Worm (Caenorhabditis elegans): Measurements from ENCODE around the gene fbxb-14.
"Not testable (repeated sequence)": the region's sequence is repeated elsewhere in the genome, so short reads cannot be mapped to it uniquely, and the experiment has no call there.

fbxb-14 gene

DNA sequence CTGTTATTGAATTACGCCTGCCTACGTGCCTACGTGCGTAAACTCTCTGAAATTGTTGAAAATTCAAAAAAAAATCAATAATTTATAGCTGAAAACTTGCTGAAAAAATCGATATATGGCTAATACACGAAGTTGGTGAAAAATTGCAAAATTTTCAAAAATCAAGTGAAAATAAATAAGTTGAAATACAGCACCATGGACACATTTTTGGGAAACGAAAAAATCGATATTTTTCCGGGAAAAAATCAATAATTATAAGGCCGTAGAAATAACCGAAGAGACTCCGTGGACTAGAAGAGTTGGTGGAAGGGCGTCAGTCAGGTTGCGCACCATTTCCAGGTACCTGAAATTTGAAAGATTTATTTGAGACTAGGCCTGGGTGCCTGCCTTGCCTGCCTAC, 32.2 kb upstream of the fbxb-14 start:
- TF ChIP-seq sma-3 (GFP tag; optimal IDR thresholded peaks at IDR 0.05), result no peak
- TF ChIP-seq ceh-16 (tag; optimal IDR thresholded peaks at IDR 0.05), result no peak
- no peak for TF ChIP-seq sem-4 (tag; optimal IDR thresholded peaks at IDR 0.05)
- TF ChIP-seq mdl-1 (tag; optimal IDR thresholded peaks at IDR 0.05), result no peak
- no peak for TF ChIP-seq sma-9 (GFP tag; optimal IDR thresholded peaks at IDR 0.05)
- TF ChIP-seq sma-9 (tag; optimal IDR thresholded peaks at IDR 0.05), result no peak
- no peak for TF ChIP-seq Y55F3AM.14 (GFP tag; optimal IDR thresholded peaks at IDR 0.05)
- TF ChIP-seq nhr-21 (tag; optimal IDR thresholded peaks at IDR 0.05), result no peak
- no peak for TF ChIP-seq ceh-82 (tag; optimal IDR thresholded peaks at IDR 0.05)
- no peak for TF ChIP-seq ztf-11 (tag; optimal IDR thresholded peaks at IDR 0.05)
- TF ChIP-seq lin-13 (GFP tag; optimal IDR thresholded peaks at IDR 0.05), result no peak
- TF ChIP-seq lin-11 (tag; optimal IDR thresholded peaks at IDR 0.05), result no peak
- TF ChIP-seq nhr-11 (tag; optimal IDR thresholded peaks at IDR 0.05), result no peak
- TF ChIP-seq nhr-6 (tag; optimal IDR thresholded peaks at IDR 0.05), result no peak
- no peak for TF ChIP-seq mbf-1 (tag; optimal IDR thresholded peaks at IDR 0.05)
- TF ChIP-seq unc-55 (GFP tag; optimal IDR thresholded peaks at IDR 0.05), result no peak

DNA sequence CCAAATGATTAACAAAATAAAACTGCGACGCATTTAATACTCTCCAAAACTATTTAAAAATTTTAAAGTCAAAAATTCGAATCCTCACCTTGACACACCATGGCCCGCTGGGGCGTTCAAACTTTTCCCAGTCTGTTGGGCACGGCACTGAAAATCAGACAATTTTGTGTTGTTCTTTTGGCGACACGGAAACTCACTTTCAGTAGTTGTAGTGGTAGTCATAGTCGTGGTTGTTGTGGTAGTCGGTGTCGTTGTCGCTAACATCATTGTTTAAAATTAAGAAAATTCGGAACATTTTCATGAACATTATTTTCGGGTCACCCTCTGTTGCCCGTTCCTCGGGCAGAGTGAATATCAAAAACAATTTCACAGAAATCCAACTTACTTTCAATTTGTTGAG, 29.8 kb upstream of the fbxb-14 start, which contains the start of gene clec-118:
clec-118 (minus strand) TSS at position 101 of the 400 bp plus-strand sequence.
- not testable (repeated sequence) for TF ChIP-seq nhr-129, nhr-21, nhr-23 (tag; optimal IDR thresholded peaks at IDR 0.05)

DNA sequence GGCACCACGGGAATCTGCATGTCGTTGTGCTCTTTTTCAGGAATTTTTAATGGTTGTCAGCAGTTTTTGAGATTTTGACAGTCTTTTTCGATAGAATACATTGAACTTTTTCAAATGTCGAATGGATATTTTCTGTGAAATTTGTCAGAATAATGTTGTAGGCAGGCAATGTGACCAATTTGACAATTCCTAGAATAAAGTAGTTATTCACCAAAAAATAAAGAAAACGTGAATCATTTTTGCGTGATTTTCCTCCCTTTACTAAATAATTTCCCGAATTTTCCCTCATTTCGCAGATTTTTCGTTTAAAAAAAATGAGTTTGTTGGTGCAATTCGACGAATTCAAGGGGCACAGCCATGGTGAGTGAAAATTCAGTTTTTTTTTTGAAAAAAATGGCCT, 26.2 kb upstream of the fbxb-14 start, which contains the start of gene W04H10.1:
W04H10.1 (plus strand) TSS at position 301 of the 400 bp plus-strand sequence.
- TF ChIP-seq elt-1 (tag; optimal IDR thresholded peaks at IDR 0.05) (no peak), Y55F3AM.14 (GFP tag; optimal IDR thresholded peaks at IDR 0.05) (no peak), unc-55 (GFP tag; optimal IDR thresholded peaks at IDR 0.05) (no peak), unc-39 (tag; optimal IDR thresholded peaks at IDR 0.05) (no peak), nhr-10 (tag; optimal IDR thresholded peaks at IDR 0.05) (no peak), fos-1 (tag; optimal IDR thresholded peaks at IDR 0.05) (no peak), nhr-129 (tag; optimal IDR thresholded peaks at IDR 0.05) (no peak), mab-5 (tag; optimal IDR thresholded peaks at IDR 0.05) (no peak), C34F6.9 (tag; optimal IDR thresholded peaks at IDR 0.05) (no peak), nhr-25 (tag; optimal IDR thresholded peaks at IDR 0.05) (no peak), nhr-11 (tag; optimal IDR thresholded peaks at IDR 0.05) (no peak), gmeb-1 (tag; optimal IDR thresholded peaks at IDR 0.05) (no peak)

- TF ChIP-seq crh-2 (tag; optimal IDR thresholded peaks at IDR 0.05) (no peak), unc-62 (GFP tag; optimal IDR thresholded peaks at IDR 0.05) (no peak), skn-1 (tag; optimal IDR thresholded peaks at IDR 0.05) (no peak), peb-1 (tag; optimal IDR thresholded peaks at IDR 0.05) (no peak), egl-27 (tag; optimal IDR thresholded peaks at IDR 0.05) (no peak), ama-1 (optimal IDR thresholded peaks at IDR 0.05) (no peak), gmeb-1 (tag; optimal IDR thresholded peaks at IDR 0.05) (no peak), sma-9 (GFP tag; optimal IDR thresholded peaks at IDR 0.05) (no peak), sma-9 (tag; optimal IDR thresholded peaks at IDR 0.05) (no peak), snpc-4 (tag; optimal IDR thresholded peaks at IDR 0.05) (no peak), aly-2 (tag; optimal IDR thresholded peaks at IDR 0.05) (no peak)
Observed at ce11 chrII:608341-608740, 25.8 kb upstream of the fbxb-14 start, which contains the start of gene W04H10.6. Gene W04H10.6, minus strand, starts transcription at chrII:608441.

ce11 chrII:606033-606432, 23.5 kb upstream of the fbxb-14 start, which contains the start of gene W04H10.5:
Gene W04H10.5, plus strand, starts transcription at chrII:606333.
- no peak for TF ChIP-seq nhr-11 (tag; optimal IDR thresholded peaks at IDR 0.05)
- no peak for TF ChIP-seq sma-9 (GFP tag; optimal IDR thresholded peaks at IDR 0.05)
- no peak for TF ChIP-seq sma-9 (tag; optimal IDR thresholded peaks at IDR 0.05)
- no peak for TF ChIP-seq ztf-1 (GFP tag; conservative IDR thresholded peaks at IDR 0.05)
- TF ChIP-seq lin-11 (tag; optimal IDR thresholded peaks at IDR 0.05), result no peak
- TF ChIP-seq ama-1 (optimal IDR thresholded peaks at IDR 0.05), result no peak
- TF ChIP-seq snpc-4 (tag; optimal IDR thresholded peaks at IDR 0.05), result no peak
- TF ChIP-seq lin-13 (GFP tag; optimal IDR thresholded peaks at IDR 0.05), result no peak
- TF ChIP-seq lsy-2 (tag; optimal IDR thresholded peaks at IDR 0.05), result no peak
- TF ChIP-seq unc-62 (GFP tag; optimal IDR thresholded peaks at IDR 0.05), result no peak
- no peak for TF ChIP-seq mab-5 (tag; optimal IDR thresholded peaks at IDR 0.05)
- no peak for TF ChIP-seq fos-1 (tag; optimal IDR thresholded peaks at IDR 0.05)

Measured in whole organism, L2 larva.